4 fruit fly cellular contexts compared by ENCODE assay signal in genomic region chr2L:3307189-3307588, dm6.
A peak's percentile ranks its signal among the peaks of the same experiment; 100 is the strongest.
TF ChIP-seq lines count a peak whose summit lies in the region.

No protein-coding gene starts in this region.

- TF ChIP-seq CTCF in whole organism, embryonic (GFP tag; optimal IDR thresholded peaks at IDR 0.05; lab: Kevin White, UChicago), result no peak

TF ChIP-seq in whole organism, adult, 20 proteins besides CTCF, POLR2A, EP300 and RAD21:
- TF ChIP-seq Hr96 (GFP tag; optimal IDR thresholded peaks at IDR 0.05; lab: Kevin White, UChicago) (no peak), tj (GFP tag; optimal IDR thresholded peaks at IDR 0.05; lab: Kevin White, UChicago) (no peak), kay (GFP tag; lab: Kevin White, UChicago; ENCODE audit: borderline replicate concordance) (peak; percentile 3)

TF ChIP-seq in whole organism, embryonic, 481 proteins besides CTCF, POLR2A, EP300 and RAD21:
- no peak for TF ChIP-seq chinmo (GFP tag; IDR thresholded peaks at IDR 0.05; lab: Robert Waterston, UW; ENCODE audit: partially characterized antibody)
- no peak for TF ChIP-seq chn (GFP tag; optimal IDR thresholded peaks at IDR 0.05; lab: Kevin White, UChicago)
- TF ChIP-seq Six4 (GFP tag; optimal IDR thresholded peaks at IDR 0.05; lab: Kevin White, UChicago), result no peak
- TF ChIP-seq grn (GFP tag; optimal IDR thresholded peaks at IDR 0.05; lab: Kevin White, UChicago), result peak; percentile 50
- TF ChIP-seq CG32772 (GFP tag; IDR thresholded peaks at IDR 0.05; lab: Robert Waterston, UW), result no peak
- TF ChIP-seq BEAF-32 (GFP tag; optimal IDR thresholded peaks at IDR 0.05; lab: Kevin White, UChicago), result no peak
- no peak for TF ChIP-seq Chrac-16 (GFP tag; optimal IDR thresholded peaks at IDR 0.05; lab: Kevin White, UChicago)
- TF ChIP-seq eve (GFP tag; optimal IDR thresholded peaks at IDR 0.05; lab: Kevin White, UChicago), result no peak
- peak; percentile 79 for TF ChIP-seq Hey (tag; optimal IDR thresholded peaks at IDR 0.05; lab: Kevin White, UChicago)
- TF ChIP-seq CG18011 (GFP tag; optimal IDR thresholded peaks at IDR 0.05; lab: Kevin White, UChicago), result no peak
- TF ChIP-seq GATAe (GFP tag; conservative IDR thresholded peaks at IDR 0.05; lab: Robert Waterston, UW), result peak; percentile 72
- TF ChIP-seq Sox100B (GFP tag; optimal IDR thresholded peaks at IDR 0.05; lab: Kevin White, UChicago), result no peak
- no peak for TF ChIP-seq CG12391 (tag; optimal IDR thresholded peaks at IDR 0.05; lab: Kevin White, UChicago)
- no peak for TF ChIP-seq Hr39 (optimal IDR thresholded peaks at IDR 0.05; lab: Kevin White, UChicago)
TF ChIP-seq in whole organism, embryonic: peak in this region for 3.

TF ChIP-seq in whole organism, prepupa, 60 proteins besides CTCF, POLR2A, EP300 and RAD21:
- no peak for TF ChIP-seq net (GFP tag; optimal IDR thresholded peaks at IDR 0.05; lab: Kevin White, UChicago)
- no peak for TF ChIP-seq CG32006 (GFP tag; optimal IDR thresholded peaks at IDR 0.05; lab: Kevin White, UChicago)
- peak; percentile 51 for TF ChIP-seq vri (GFP tag; optimal IDR thresholded peaks at IDR 0.05; lab: Kevin White, UChicago)
- TF ChIP-seq CG6163 (GFP tag; IDR thresholded peaks at IDR 0.05; lab: Robert Waterston, UW), result no peak
- no peak for TF ChIP-seq Eip75B (GFP tag; optimal IDR thresholded peaks at IDR 0.05; lab: Kevin White, UChicago)

TF ChIP-seq in whole organism, wandering third instar larva, 38 proteins besides CTCF, POLR2A, EP300 and RAD21:
- TF ChIP-seq CrebA (GFP tag; optimal IDR thresholded peaks at IDR 0.05; lab: Kevin White, UChicago; ENCODE audit: borderline replicate concordance) (peak; percentile 26), Rel (GFP tag; optimal IDR thresholded peaks at IDR 0.05; lab: Kevin White, UChicago) (no peak), Rel (tag; optimal IDR thresholded peaks at IDR 0.05; lab: Kevin White, UChicago) (peak; percentile 63), N (GFP tag; optimal IDR thresholded peaks at IDR 0.05; lab: Kevin White, UChicago) (no peak), h (GFP tag; optimal IDR thresholded peaks at IDR 0.05; lab: Kevin White, UChicago) (peak; percentile 18)
